Fruit fly (Drosophila melanogaster): ENCODE results near the gene CG5151.

CG5151 gene

DNA sequence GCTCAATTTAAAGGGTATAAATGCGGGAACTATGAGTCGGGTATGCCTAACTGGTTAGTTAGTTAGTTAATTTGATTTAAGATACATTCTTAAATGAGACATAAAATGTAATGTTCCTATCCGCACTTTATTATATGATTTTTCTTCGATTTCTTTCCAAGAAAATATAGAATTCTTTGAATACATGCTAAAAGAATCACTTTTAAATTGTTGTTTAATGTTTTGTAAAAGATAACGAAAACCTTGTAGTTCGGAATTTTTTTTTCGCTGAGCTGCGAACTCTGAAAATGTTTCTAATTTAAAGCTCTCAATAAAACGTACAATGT is 4.5 kb downstream of the CG5151 start (continued):
- no peak for TF ChIP-seq D (optimal IDR thresholded peaks at IDR 0.05)
- no peak for TF ChIP-seq D (GFP tag; optimal IDR thresholded peaks at IDR 0.05)
- no peak for TF ChIP-seq CG11085 (GFP tag; IDR thresholded peaks at IDR 0.05)
- no peak for TF ChIP-seq bbx (GFP tag; IDR thresholded peaks at IDR 0.05; ENCODE audit: partially characterized antibody)
- no peak for TF ChIP-seq Vsx1 (GFP tag; optimal IDR thresholded peaks at IDR 0.05)
- TF ChIP-seq CG10431 (GFP tag; optimal IDR thresholded peaks at IDR 0.05): no peak
- TF ChIP-seq ken (GFP tag; IDR thresholded peaks at IDR 0.05): no peak
- no peak for TF ChIP-seq CG13123 (GFP tag; optimal IDR thresholded peaks at IDR 0.05)
- TF ChIP-seq CG5245 (GFP tag; optimal IDR thresholded peaks at IDR 0.05): no peak
- TF ChIP-seq seq (GFP tag; IDR thresholded peaks at IDR 0.05): no peak
- TF ChIP-seq CG13287 (GFP tag; IDR thresholded peaks at IDR 0.05; ENCODE audit: partially characterized antibody): no peak
- TF ChIP-seq E2f2 (GFP tag; IDR thresholded peaks at IDR 0.05): no peak
- TF ChIP-seq Scr (GFP tag; IDR thresholded peaks at IDR 0.05; ENCODE audit: partially characterized antibody): no peak
- TF ChIP-seq tx (GFP tag; optimal IDR thresholded peaks at IDR 0.05): no peak
- no peak for TF ChIP-seq CG6689 (GFP tag; IDR thresholded peaks at IDR 0.05)
- no peak for TF ChIP-seq GATAe (GFP tag; conservative IDR thresholded peaks at IDR 0.05)
- no peak for TF ChIP-seq CG7271 (tag; optimal IDR thresholded peaks at IDR 0.05)
- TF ChIP-seq CG11093 (GFP tag; IDR thresholded peaks at IDR 0.05): no peak
- peak in 1 of 3 experiments; percentile 29 for TF ChIP-seq Stat92E (GFP tag; optimal IDR thresholded peaks at IDR 0.05)
- peak; percentile 27 for TF ChIP-seq pho (GFP tag; optimal IDR thresholded peaks at IDR 0.05)
- TF ChIP-seq CG12659 (GFP tag; optimal IDR thresholded peaks at IDR 0.05): peak; percentile 12
- no peak for TF ChIP-seq ssp (GFP tag; IDR thresholded peaks at IDR 0.05)
- no peak for TF ChIP-seq ap (GFP tag; IDR thresholded peaks at IDR 0.05)
- TF ChIP-seq sens (GFP tag): peak; percentile 65
- TF ChIP-seq ERR (GFP tag; optimal IDR thresholded peaks at IDR 0.05): no peak
- TF ChIP-seq Asciz (GFP tag; optimal IDR thresholded peaks at IDR 0.05): no peak
- TF ChIP-seq ci (GFP tag; IDR thresholded peaks at IDR 0.05): no peak
- peak; percentile 11 for TF ChIP-seq CG10274 (GFP tag; optimal IDR thresholded peaks at IDR 0.05)
- TF ChIP-seq CG32772 (GFP tag; IDR thresholded peaks at IDR 0.05): no peak
- no peak for TF ChIP-seq ttk (GFP tag; IDR thresholded peaks at IDR 0.05)
- no peak for TF ChIP-seq bsh (GFP tag; optimal IDR thresholded peaks at IDR 0.05)
- no peak for TF ChIP-seq HmgZ (tag; optimal IDR thresholded peaks at IDR 0.05)
- TF ChIP-seq CG2678 (tag; optimal IDR thresholded peaks at IDR 0.05): peak; percentile 58
- TF ChIP-seq esg (GFP tag; conservative IDR thresholded peaks at IDR 0.05): no peak
- peak; percentile 4 for TF ChIP-seq CG17385 (GFP tag; optimal IDR thresholded peaks at IDR 0.05)
- no peak for TF ChIP-seq CG10979 (tag; optimal IDR thresholded peaks at IDR 0.05)
- TF ChIP-seq pfk (GFP tag; optimal IDR thresholded peaks at IDR 0.05): no peak
- no peak for TF ChIP-seq CG1792 (GFP tag; optimal IDR thresholded peaks at IDR 0.05)
- TF ChIP-seq CG8290 (GFP tag; optimal IDR thresholded peaks at IDR 0.05): no peak
- TF ChIP-seq CG8290 (tag; optimal IDR thresholded peaks at IDR 0.05): peak in 1 of 2 experiments; percentile 16
- no peak for TF ChIP-seq ro (GFP tag; IDR thresholded peaks at IDR 0.05)
- TF ChIP-seq mam (GFP tag; optimal IDR thresholded peaks at IDR 0.05): peak; percentile 36
- TF ChIP-seq CG9932 (GFP tag; IDR thresholded peaks at IDR 0.05): no peak
- TF ChIP-seq CG2116 (GFP tag; optimal IDR thresholded peaks at IDR 0.05): no peak
- peak; percentile 29 for TF ChIP-seq tio (GFP tag; optimal IDR thresholded peaks at IDR 0.05)
- peak; percentile 64 for TF ChIP-seq Hmr (GFP tag; optimal IDR thresholded peaks at IDR 0.05)
- TF ChIP-seq vfl (GFP tag; optimal IDR thresholded peaks at IDR 0.05): no peak
- TF ChIP-seq en (GFP tag; optimal IDR thresholded peaks at IDR 0.05): no peak
- no peak for TF ChIP-seq Poxn (GFP tag; IDR thresholded peaks at IDR 0.05)
- no peak for TF ChIP-seq Six4 (GFP tag; optimal IDR thresholded peaks at IDR 0.05)
- 0 out of 2 replicates have a peak, but pooled peaks have one; percentile 17 for TF ChIP-seq al (GFP tag; IDR thresholded peaks at IDR 0.05)
- no peak for TF ChIP-seq trh (GFP tag; optimal IDR thresholded peaks at IDR 0.05)
- no peak for TF ChIP-seq CG10267 (tag; optimal IDR thresholded peaks at IDR 0.05)
